Worm (Caenorhabditis elegans): ENCODE measurements around the gene Y54G2A.57.

Gene Y54G2A.57

ce11 chrIV:2969399-2969990, at the start of gene Y54G2A.57:
TSS of gene Y54G2A.57 (plus strand) at chrIV:2969940.
- TF ChIP-seq hlh-6 (tag; optimal IDR thresholded peaks at IDR 0.05) (no peak), ceh-34 (tag; optimal IDR thresholded peaks at IDR 0.05) (no peak), che-1 (tag; optimal IDR thresholded peaks at IDR 0.05) (no peak), ceh-9 (tag; optimal IDR thresholded peaks at IDR 0.05) (no peak), ceh-45 (GFP tag; IDR thresholded peaks at IDR 0.05) (no peak), hlh-13 (GFP tag; optimal IDR thresholded peaks at IDR 0.05) (no peak), ets-4 (tag; optimal IDR thresholded peaks at IDR 0.05) (no peak), dmd-4 (tag; optimal IDR thresholded peaks at IDR 0.05; ENCODE audit: borderline replicate concordance) (no peak), ceh-6 (GFP tag; optimal IDR thresholded peaks at IDR 0.05) (no peak), npax-4 (tag; optimal IDR thresholded peaks at IDR 0.05) (no peak), unc-86 (tag; optimal IDR thresholded peaks at IDR 0.05) (no peak)

ce11 chrIV:2922196-2922595, 47.5 kb upstream of the Y54G2A.57 start, which contains the start of gene fbxc-45:
TSS of gene fbxc-45 (minus strand) at chrIV:2922243.
- TF ChIP-seq ceh-24 (tag; optimal IDR thresholded peaks at IDR 0.05), result no peak
- no peak for TF ChIP-seq che-1 (tag; optimal IDR thresholded peaks at IDR 0.05)
- TF ChIP-seq hlh-30 (tag; optimal IDR thresholded peaks at IDR 0.05; ENCODE audit: insufficient read depth), result no peak
- no peak for TF ChIP-seq pqm-1 (tag; optimal IDR thresholded peaks at IDR 0.05)

ce11 chrIV:2925591-2925990, 44.1 kb upstream of the Y54G2A.57 start, which contains the start of gene ubc-13:
TSS of gene ubc-13 (minus strand) at chrIV:2925691.
- TF ChIP-seq T23F11.4 (GFP tag; optimal IDR thresholded peaks at IDR 0.05), result no peak
- TF ChIP-seq hlh-15 (tag; optimal IDR thresholded peaks at IDR 0.05), result no peak
- TF ChIP-seq fkh-6 (tag; optimal IDR thresholded peaks at IDR 0.05), result no peak
- TF ChIP-seq ceh-22 (tag; optimal IDR thresholded peaks at IDR 0.05), result no peak
- TF ChIP-seq unc-42 (tag; optimal IDR thresholded peaks at IDR 0.05), result no peak
- TF ChIP-seq pqm-1 (tag; optimal IDR thresholded peaks at IDR 0.05), result no peak
- TF ChIP-seq lim-6 (tag; optimal IDR thresholded peaks at IDR 0.05), result no peak

ce11 chrIV:2928409-2928808, 41.3 kb upstream of the Y54G2A.57 start, which contains the start of gene manf-1:
TSS of gene manf-1 (minus strand) at chrIV:2928421.
- peak; percentile 11 for TF ChIP-seq ceh-30 (tag; optimal IDR thresholded peaks at IDR 0.05)
- TF ChIP-seq nfya-1 (tag; optimal IDR thresholded peaks at IDR 0.05), result peak; percentile 26
- TF ChIP-seq unc-3 (GFP tag; conservative IDR thresholded peaks at IDR 0.05), result no peak
- TF ChIP-seq unc-3 (tag; optimal IDR thresholded peaks at IDR 0.05), result no peak
- peak; percentile 11 for TF ChIP-seq ceh-31 (tag; optimal IDR thresholded peaks at IDR 0.05)
- no peak for TF ChIP-seq Y22D7AL.16 (tag; optimal IDR thresholded peaks at IDR 0.05)
- TF ChIP-seq ama-1 (optimal IDR thresholded peaks at IDR 0.05), result no peak

- no peak for TF ChIP-seq gmeb-2 (tag; optimal IDR thresholded peaks at IDR 0.05)
- no peak for TF ChIP-seq C08G9.2 (tag; optimal IDR thresholded peaks at IDR 0.05)
- no peak for TF ChIP-seq pha-4 (tag; optimal IDR thresholded peaks at IDR 0.05)
- no peak for TF ChIP-seq tbx-7 (tag; optimal IDR thresholded peaks at IDR 0.05)
- TF ChIP-seq rnt-1 (tag; optimal IDR thresholded peaks at IDR 0.05), result no peak
- TF ChIP-seq hlh-13 (GFP tag; optimal IDR thresholded peaks at IDR 0.05), result no peak
- TF ChIP-seq elt-2 (tag; optimal IDR thresholded peaks at IDR 0.05), result no peak
- no peak for TF ChIP-seq ceh-24 (tag; optimal IDR thresholded peaks at IDR 0.05)
- no peak for TF ChIP-seq pqm-1 (tag; optimal IDR thresholded peaks at IDR 0.05)
- TF ChIP-seq mec-3 (tag; optimal IDR thresholded peaks at IDR 0.05; ENCODE audit: borderline replicate concordance), result no peak
- TF ChIP-seq fkh-6 (tag; optimal IDR thresholded peaks at IDR 0.05), result no peak
- no peak for TF ChIP-seq nfya-1 (tag; optimal IDR thresholded peaks at IDR 0.05)
- no peak for TF ChIP-seq Y22D7AL.16 (tag; optimal IDR thresholded peaks at IDR 0.05)
- no peak for TF ChIP-seq lin-11 (tag; optimal IDR thresholded peaks at IDR 0.05)
- TF ChIP-seq unc-42 (tag; optimal IDR thresholded peaks at IDR 0.05), result no peak
- TF ChIP-seq ama-1 (optimal IDR thresholded peaks at IDR 0.05), result no peak
These were observed 38.5 kb upstream of the Y54G2A.57 start, which contains the start of gene samt-1 for ce11 chrIV:2931228-2931627. TSS of gene samt-1 (plus strand) at chrIV:2931403.
